Worm (Caenorhabditis elegans) whole organism, early embryonic: ENCODE results near the gene ztf-7.

ENCODE experiments used
- B0310.2 ChIP-seq: sonication (generic microtip); optimal IDR thresholded peaks from 2 replicates; lab custom pipeline; 2016; ENCODE audit warnings: mild to moderate bottlenecking, missing genetic modification characterization, missing compliant biosample characterization
- F13C5.2 ChIP-seq: sonication (generic microtip); optimal IDR thresholded peaks from 2 replicates; lab custom pipeline; 2017; ENCODE audit warnings: mild to moderate bottlenecking, missing genetic modification characterization, inconsistent platforms, missing compliant biosample characterization
- ama-1 ChIP-seq: fragments of 150-350 bp; optimal IDR thresholded peaks from 2 replicates; lab custom pipeline; 2014
- ceh-13 ChIP-seq: fragments of 200-800 bp; sonication (Bioruptor generic); optimal IDR thresholded peaks from 2 replicates; lab custom pipeline; 2018; ENCODE audit warnings: mild to moderate bottlenecking, missing genetic modification characterization, missing compliant biosample characterization
- ceh-36 ChIP-seq: sonication (generic microtip); optimal IDR thresholded peaks from 2 replicates; lab custom pipeline; 2016; ENCODE audit warnings: missing genetic modification characterization, inconsistent platforms, missing compliant biosample characterization
- ets-7 ChIP-seq: sonication (generic microtip); optimal IDR thresholded peaks from 2 replicates; lab custom pipeline; 2016; ENCODE audit warnings: missing genotype, missing genetic modification characterization, missing compliant biosample characterization
- flt-1 ChIP-seq: fragments of 200-800 bp; sonication (Bioruptor generic); IDR thresholded peaks from 2 replicates; pipeline ENCODE4 v1.3.6; 2022; ENCODE audit warnings: missing genetic modification characterization, missing compliant biosample characterization
- hmbx-1 ChIP-seq: sonication (generic microtip); optimal IDR thresholded peaks from 2 replicates; lab custom pipeline; 2016; ENCODE audit warnings: mild to moderate bottlenecking, missing genetic modification characterization, missing compliant biosample characterization
- hmg-4 ChIP-seq: fragments of 200-800 bp; sonication (Bioruptor generic); optimal IDR thresholded peaks from 2 replicates; lab custom pipeline; 2018; ENCODE audit warnings: mild to moderate bottlenecking, missing genetic modification characterization, missing compliant biosample characterization
- pes-1 ChIP-seq: fragments of 200-800 bp; sonication (Bioruptor generic); IDR thresholded peaks from 2 replicates; pipeline ENCODE4 v1.3.6; 2022; ENCODE audit warnings: missing genetic modification reagents, missing genetic modification characterization, missing compliant biosample characterization
- scrt-1 ChIP-seq: fragments of 200-800 bp; sonication (Bioruptor generic); IDR thresholded peaks from 2 replicates; pipeline ENCODE4 v1.3.6; 2022; ENCODE audit warnings: missing genetic modification characterization, missing compliant biosample characterization
- sea-1 ChIP-seq: fragments of 200-800 bp; sonication (Bioruptor generic); conservative IDR thresholded peaks from 2 replicates; pipeline ENCODE4 v1.3.6; 2022; ENCODE audit warnings: missing genetic modification characterization, missing compliant biosample characterization
- tbx-11 ChIP-seq: fragments of 200-800 bp; sonication (Bioruptor generic); IDR thresholded peaks from 2 replicates; pipeline ENCODE4 v1.3.6; 2022; ENCODE audit warnings: missing genetic modification characterization, missing compliant biosample characterization
- tbx-37 ChIP-seq: fragments of 200-800 bp; sonication (Bioruptor generic); conservative IDR thresholded peaks from 2 replicates; pipeline ENCODE4 v1.3.6; 2022; ENCODE audit warnings: missing genetic modification reagents, missing genetic modification characterization, missing compliant biosample characterization

Gene ztf-7

DNA sequence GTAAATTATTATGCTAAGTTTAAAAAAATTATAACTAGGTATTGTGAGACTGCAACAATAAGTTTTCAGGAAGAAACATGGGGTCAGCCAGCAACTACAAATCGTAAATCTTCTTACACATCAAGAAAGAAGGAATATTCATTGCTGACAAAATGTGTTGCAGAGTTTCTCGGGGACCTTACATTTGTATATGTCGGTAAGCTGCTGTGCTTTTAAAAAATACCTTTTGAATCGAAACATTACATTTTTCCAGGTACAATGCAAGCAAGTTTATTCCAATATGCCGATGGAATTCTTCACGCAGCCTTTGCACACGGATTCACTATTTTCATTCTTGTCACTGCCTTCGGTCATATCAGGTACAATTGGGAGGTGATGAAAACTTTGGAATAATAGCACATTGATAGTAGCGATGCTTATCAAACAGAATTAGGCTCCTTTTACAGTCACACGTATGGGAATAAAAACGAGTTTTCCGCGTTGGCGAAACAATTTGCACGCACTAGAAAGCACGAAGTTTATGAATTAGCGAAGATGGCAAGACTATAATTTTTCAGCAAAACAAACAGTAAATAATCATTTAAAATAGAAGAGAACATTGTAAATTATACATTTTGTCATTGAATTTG lies 51.3 kb downstream of the ztf-7 start:
- TF ChIP-seq scrt-1 (GFP tag; lab: Robert Waterston, UW) (no peak), pes-1 (GFP tag; lab: Robert Waterston, UW) (no peak), sea-1 (GFP tag; lab: Robert Waterston, UW) (no peak), ceh-36 (tag; lab: Kevin White, UChicago) (no peak), ama-1 (no peak), tbx-11 (GFP tag; lab: Robert Waterston, UW) (no peak), hmbx-1 (tag; lab: Kevin White, UChicago) (no peak), F13C5.2 (tag; lab: Kevin White, UChicago) (no peak), ets-7 (tag; lab: Kevin White, UChicago) (no peak), hmg-4 (GFP tag; lab: Kevin White, UChicago) (no peak), ceh-13 (GFP tag; lab: Kevin White, UChicago) (no peak), B0310.2 (no peak), tbx-37 (GFP tag; lab: Robert Waterston, UW) (no peak)

DNA sequence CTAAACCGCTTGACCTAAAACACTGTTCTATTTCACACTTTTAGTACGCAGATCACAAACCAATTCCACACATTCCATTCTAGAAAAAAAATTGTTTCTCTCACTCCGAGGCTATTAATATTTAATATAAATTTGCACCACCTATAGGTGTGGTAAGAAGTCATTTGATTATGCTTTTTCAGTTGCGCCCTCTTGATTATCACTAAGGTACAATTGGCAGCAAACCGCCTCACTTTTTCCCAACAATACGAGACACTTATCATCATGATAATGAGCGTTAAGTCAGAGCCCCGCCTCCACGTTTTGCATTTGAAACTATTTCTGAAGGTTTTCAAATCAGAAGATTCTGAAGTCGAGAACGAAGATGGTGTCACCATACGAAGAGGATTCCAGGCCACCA lies 52.2 kb downstream of the ztf-7 start, which contains the start of gene aqp-4:
aqp-4 (plus strand) TSS at position 270 of the 400 bp plus-strand sequence.
- TF ChIP-seq flt-1 (GFP tag; lab: Robert Waterston, UW), result no peak
- TF ChIP-seq tbx-11 (GFP tag; lab: Robert Waterston, UW), result no peak
- no peak for TF ChIP-seq tbx-37 (GFP tag; lab: Robert Waterston, UW)
- TF ChIP-seq scrt-1 (GFP tag; lab: Robert Waterston, UW), result no peak
